Worm (Caenorhabditis elegans) whole organism, young adult: ENCODE measurements around the gene ZK930.7.
A peak's percentile ranks its signal among the peaks of the same experiment; 100 is the strongest.

Experiments
- B0019.2 ChIP-seq: fragments of 200-800 bp; sonication (Bioruptor generic); conservative IDR thresholded peaks from 2 replicates; pipeline ENCODE4 v1.3.6; 2022; ENCODE audit warnings: missing genetic modification reagents, missing genetic modification characterization, missing compliant biosample characterization
- B0261.1 ChIP-seq: sonication (generic microtip); optimal IDR thresholded peaks from 2 replicates; lab custom pipeline; 2016; ENCODE audit warnings: mild to moderate bottlenecking, missing genetic modification characterization, moderate library complexity, missing compliant biosample characterization
- F52B5.7 ChIP-seq: sonication (generic microtip); optimal IDR thresholded peaks from 2 replicates; lab custom pipeline; 2016; ENCODE audit warnings: mild to moderate bottlenecking, missing genetic modification characterization, missing compliant biosample characterization
- F57C9.4 ChIP-seq: sonication (generic microtip); optimal IDR thresholded peaks from 2 replicates; lab custom pipeline; 2017; ENCODE audit warnings: mild to moderate bottlenecking, missing genetic modification characterization, missing compliant biosample characterization
- T26A5.8 ChIP-seq: sonication (generic microtip); optimal IDR thresholded peaks from 2 replicates; lab custom pipeline; 2016; ENCODE audit warnings: missing genetic modification characterization, missing compliant biosample characterization
- ZK185.1 ChIP-seq: sonication (generic microtip); optimal IDR thresholded peaks from 2 replicates; lab custom pipeline; 2016; ENCODE audit warnings: mild to moderate bottlenecking, missing genetic modification characterization, missing compliant biosample characterization; ENCODE audit not compliant: poor library complexity, severe bottlenecking
- ama-1 ChIP-seq, 3 experiments: fragments of 150-350 bp in 1 of 3; sonication (generic microtip) in 2 of 3; optimal IDR thresholded peaks; 2 replicates each; lab custom pipeline; 2014 to 2018; ENCODE audit warnings: missing biosample characterization in 2 of 3, missing genetic modification characterization in 2 of 3, missing genetic modification reagents in 2 of 3
- atf-7 ChIP-seq: sonication (generic microtip); optimal IDR thresholded peaks from 2 replicates; lab custom pipeline; 2017; ENCODE audit warnings: mild to moderate bottlenecking, missing genetic modification characterization, missing compliant biosample characterization
- ceh-27 ChIP-seq: fragments of 200-800 bp; sonication (Bioruptor generic); optimal IDR thresholded peaks from 2 replicates; lab custom pipeline; 2018; ENCODE audit warnings: mild to moderate bottlenecking, missing genetic modification characterization, moderate library complexity, missing compliant biosample characterization
- ceh-79 ChIP-seq: sonication (generic microtip); optimal IDR thresholded peaks from 2 replicates; lab custom pipeline; 2017; ENCODE audit warnings: mild to moderate bottlenecking, missing genetic modification characterization, missing compliant biosample characterization
- ceh-91 ChIP-seq: fragments of 200-800 bp; sonication (Bioruptor generic); IDR thresholded peaks from 2 replicates; pipeline ENCODE4 v1.3.6; 2022; ENCODE audit warnings: missing genetic modification reagents, missing genetic modification characterization, missing compliant biosample characterization
- die-1 ChIP-seq: sonication (generic microtip); optimal IDR thresholded peaks from 2 replicates; lab custom pipeline; 2016; ENCODE audit warnings: missing genotype, mild to moderate bottlenecking, missing genetic modification characterization, missing compliant biosample characterization
- efl-1 ChIP-seq: fragments of 150-350 bp; optimal IDR thresholded peaks from 2 replicates; lab custom pipeline; 2014; ENCODE audit warnings: missing biosample characterization, missing genetic modification reagents, missing genetic modification characterization
- egl-44 ChIP-seq: fragments of 200-800 bp; sonication (Bioruptor generic); IDR thresholded peaks from 2 replicates; pipeline ENCODE4 v1.3.6; 2022; ENCODE audit warnings: missing genetic modification reagents, missing genetic modification characterization, missing compliant biosample characterization
- hmg-1.2 ChIP-seq: fragments of 200-800 bp; sonication (Bioruptor generic); IDR thresholded peaks from 2 replicates; pipeline ENCODE4 v1.3.6; 2022; ENCODE audit warnings: missing genetic modification reagents, missing genetic modification characterization, missing compliant biosample characterization
- hmg-20 ChIP-seq: fragments of 200-800 bp; sonication (Bioruptor generic); IDR thresholded peaks from 2 replicates; pipeline ENCODE4 v1.3.6; 2022; ENCODE audit warnings: missing genetic modification reagents, missing genetic modification characterization, missing compliant biosample characterization
- lin-26 ChIP-seq: fragments of 200-800 bp; sonication (Bioruptor generic); IDR thresholded peaks from 2 replicates; pipeline ENCODE4 v1.3.6; 2022; ENCODE audit warnings: missing genetic modification reagents, missing genetic modification characterization, missing compliant biosample characterization
- lin-35 ChIP-seq, 3 experiments: fragments of 150-350 bp in 2 of 3; sonication (generic microtip) in 1 of 3; optimal IDR thresholded peaks; 2 replicates each; lab custom pipeline; 2014 to 2018; ENCODE audit warnings: missing biosample characterization in 3 of 3, missing genetic modification characterization in 3 of 3, missing genetic modification reagents in 3 of 3
- madf-6 ChIP-seq: fragments of 200-800 bp; sonication (Bioruptor generic); IDR thresholded peaks from 2 replicates; pipeline ENCODE4 v1.3.6; 2022; ENCODE audit warnings: missing genetic modification reagents, missing genetic modification characterization, missing compliant biosample characterization
- mcd-1 ChIP-seq: fragments of 200-800 bp; sonication (Bioruptor generic); IDR thresholded peaks from 2 replicates; pipeline ENCODE4 v1.3.6; 2022; ENCODE audit warnings: missing genetic modification reagents, missing genetic modification characterization, missing compliant biosample characterization
- nhr-179 ChIP-seq: sonication (generic microtip); optimal IDR thresholded peaks from 2 replicates; lab custom pipeline; 2016; ENCODE audit warnings: mild to moderate bottlenecking, missing genetic modification characterization, missing compliant biosample characterization
- nhr-90 ChIP-seq: sonication (generic microtip); optimal IDR thresholded peaks from 2 replicates; lab custom pipeline; 2016; ENCODE audit warnings: missing genotype, mild to moderate bottlenecking, missing genetic modification characterization, missing compliant biosample characterization
- rcor-1 ChIP-seq: fragments of 200-800 bp; sonication (Bioruptor generic); IDR thresholded peaks from 2 replicates; pipeline ENCODE4 v1.3.6; 2022; ENCODE audit warnings: missing genetic modification reagents, missing genetic modification characterization, missing compliant biosample characterization
- tbx-9 ChIP-seq: sonication (generic microtip); optimal IDR thresholded peaks from 2 replicates; lab custom pipeline; 2016; ENCODE audit warnings: borderline replicate concordance, missing genetic modification characterization, inconsistent platforms, missing compliant biosample characterization
- tlf-1 ChIP-seq: fragments of 200-800 bp; sonication (Bioruptor generic); optimal IDR thresholded peaks from 2 replicates; lab custom pipeline; 2018; ENCODE audit warnings: mild to moderate bottlenecking, missing genetic modification characterization, missing compliant biosample characterization
- zfh-2 ChIP-seq: fragments of 200-800 bp; sonication (Bioruptor generic); conservative IDR thresholded peaks from 2 replicates; pipeline ENCODE4 v1.3.6; 2022; ENCODE audit warnings: missing genetic modification reagents, missing genetic modification characterization, missing compliant biosample characterization
- zim-3 ChIP-seq: sonication (generic microtip); optimal IDR thresholded peaks from 2 replicates; lab custom pipeline; 2017; ENCODE audit warnings: mild to moderate bottlenecking, missing genetic modification characterization, moderate library complexity, missing compliant biosample characterization
- ztf-22 ChIP-seq: fragments of 200-800 bp; sonication (Bioruptor generic); optimal IDR thresholded peaks from 2 replicates; lab custom pipeline; 2018; ENCODE audit warnings: mild to moderate bottlenecking, missing genetic modification characterization, moderate library complexity, missing compliant biosample characterization
- ztf-25 ChIP-seq: fragments of 200-800 bp; sonication (Bioruptor generic); IDR thresholded peaks from 2 replicates; pipeline ENCODE4 v1.3.6; 2022; ENCODE audit warnings: missing genetic modification reagents, missing genetic modification characterization, missing compliant biosample characterization

Gene ZK930.7

ce11 chrII:11880456-11881353, 33.7 kb upstream of the ZK930.7 start (continued):
- no peak for TF ChIP-seq ztf-22 (GFP tag; lab: Kevin White, UChicago)

ce11 chrII:11883648-11884047, 30.8 kb upstream of the ZK930.7 start, which contains the start of gene ZK930.6:
ZK930.6 (plus strand) TSS chrII:11883948.
- TF ChIP-seq madf-6 (GFP tag; lab: Robert Waterston, UW) (no peak), ceh-91 (no peak), tbx-9 (tag; lab: Kevin White, UChicago) (no peak), ceh-79 (tag; lab: Kevin White, UChicago) (no peak), B0261.1 (tag; lab: Kevin White, UChicago) (no peak), mcd-1 (GFP tag; lab: Robert Waterston, UW) (no peak), zim-3 (tag; lab: Kevin White, UChicago) (no peak)

ce11 chrII:11887724-11888123, 26.7 kb upstream of the ZK930.7 start:
- no peak for TF ChIP-seq atf-7 (tag; lab: Kevin White, UChicago)
- TF ChIP-seq nhr-179: no peak
- no peak for TF ChIP-seq ceh-27 (GFP tag; lab: Kevin White, UChicago)
- TF ChIP-seq T26A5.8: no peak

ce11 chrII:11888150-11888549, 26.3 kb upstream of the ZK930.7 start:
- TF ChIP-seq zfh-2: no peak
- no peak for TF ChIP-seq efl-1 (GFP tag; lab: Kevin White, UChicago)
- no peak for TF ChIP-seq hmg-20 (GFP tag; lab: Robert Waterston, UW)
- no peak for TF ChIP-seq F57C9.4 (tag; lab: Kevin White, UChicago)

ce11 chrII:11889420-11890075, 24.9 kb upstream of the ZK930.7 start:
- TF ChIP-seq B0019.2 (GFP tag; lab: Robert Waterston, UW) (no peak), lin-26 (GFP tag; lab: Robert Waterston, UW) (peak; percentile 65), tlf-1 (no peak), zfh-2 (peak; percentile 57), lin-35 (GFP tag; optimal IDR thresholded peaks at IDR 0.05; lab: Kevin White, UChicago) (no peak), rcor-1 (no peak), ZK185.1 (tag; lab: Kevin White, UChicago) (no peak), ztf-25 (GFP tag; lab: Robert Waterston, UW) (0 out of 2 replicates have a peak, but pooled peaks have one; percentile 37), ama-1 (optimal IDR thresholded peaks at IDR 0.05; lab: Kevin White, UChicago) (no peak), ama-1 (GFP tag; optimal IDR thresholded peaks at IDR 0.05; lab: Kevin White, UChicago) (no peak), F52B5.7 (tag; lab: Kevin White, UChicago) (no peak), egl-44 (GFP tag; lab: Robert Waterston, UW) (no peak), die-1 (tag; lab: Kevin White, UChicago) (no peak), nhr-90 (tag; lab: Kevin White, UChicago) (no peak), hmg-1.2 (GFP tag; lab: Robert Waterston, UW) (peak; percentile 51; the same call in 1 of the 2 replicates)
